Fruit fly (Drosophila melanogaster): Measurements from ENCODE around the gene CG9920.
A peak's percentile ranks its signal among the peaks of the same experiment; 100 is the strongest.

Gene CG9920

dm6 chr3R:14057132-14057855, 40.6 kb downstream of the CG9920 start:
- TF ChIP-seq Smox (GFP tag; optimal IDR thresholded peaks at IDR 0.05) (no peak), acj6 (GFP tag; optimal IDR thresholded peaks at IDR 0.05) (no peak), CG9139 (GFP tag; optimal IDR thresholded peaks at IDR 0.05) (no peak), CG11902 (GFP tag; optimal IDR thresholded peaks at IDR 0.05) (no peak), svp (GFP tag) (peak; percentile 40), CG31627 (GFP tag; optimal IDR thresholded peaks at IDR 0.05) (no peak), CG6276 (GFP tag; optimal IDR thresholded peaks at IDR 0.05) (no peak), achi (GFP tag; optimal IDR thresholded peaks at IDR 0.05) (no peak), Sox14 (GFP tag; optimal IDR thresholded peaks at IDR 0.05) (no peak), CG11762 (GFP tag; optimal IDR thresholded peaks at IDR 0.05; ENCODE audit: insufficient read depth) (no peak), fd59A (GFP tag; optimal IDR thresholded peaks at IDR 0.05) (no peak), Eip78C (GFP tag) (peak; percentile 53), dsx (GFP tag; optimal IDR thresholded peaks at IDR 0.05; ENCODE audit: poor library complexity, severe bottlenecking) (no peak), CG3032 (tag; optimal IDR thresholded peaks at IDR 0.05) (no peak), Met (GFP tag; optimal IDR thresholded peaks at IDR 0.05) (no peak), CG4318 (GFP tag; optimal IDR thresholded peaks at IDR 0.05) (no peak), fkh (GFP tag; optimal IDR thresholded peaks at IDR 0.05) (peak; percentile 10), CG8119 (GFP tag; IDR thresholded peaks at IDR 0.05) (0 out of 3 replicates have a peak, but pooled peaks have one; percentile 17)

DNA sequence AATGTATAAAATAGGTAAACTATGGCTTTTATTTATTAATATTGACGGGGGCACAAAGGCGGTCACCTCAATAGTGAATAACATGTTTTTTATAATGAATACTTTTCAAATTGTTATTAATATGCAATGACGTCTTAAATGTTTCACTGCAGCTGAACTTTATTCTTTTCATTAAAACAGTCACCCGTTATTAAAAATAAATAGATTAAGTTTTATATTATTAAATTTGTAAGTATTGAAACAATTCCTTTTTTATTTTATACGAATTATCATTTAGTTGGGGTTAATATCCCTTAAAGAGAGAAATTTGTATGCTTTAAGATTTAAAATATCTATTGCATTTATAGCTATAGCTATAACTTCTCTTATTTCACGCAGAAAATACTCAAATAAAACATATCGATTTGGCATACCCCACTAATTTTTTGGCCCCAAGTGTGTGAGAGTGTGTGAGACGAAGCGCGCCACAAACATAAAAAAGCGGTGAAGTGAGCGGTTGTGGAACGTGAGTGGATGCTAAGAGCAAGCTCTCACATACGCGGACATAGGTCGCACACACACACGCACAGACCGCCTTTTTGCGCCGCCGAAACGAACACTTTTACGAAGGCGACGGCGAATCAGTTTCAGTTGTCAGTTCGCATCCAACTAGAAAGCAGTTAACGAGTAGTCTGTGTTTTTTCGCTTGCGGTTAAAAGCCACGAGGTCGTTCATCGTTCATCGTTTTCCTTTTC, 41.4 kb downstream of the CG9920 start, which contains the start of gene foxo:
Gene foxo (plus strand): TSS at position 626 of the 734 bp plus-strand sequence.
- TF ChIP-seq Smox (GFP tag; optimal IDR thresholded peaks at IDR 0.05) (peak; percentile 62), Sox14 (GFP tag; optimal IDR thresholded peaks at IDR 0.05) (peak; percentile 54), CG9139 (GFP tag; optimal IDR thresholded peaks at IDR 0.05) (peak; percentile 32), CG6276 (GFP tag; optimal IDR thresholded peaks at IDR 0.05) (peak; percentile 83), Eip75B (GFP tag; optimal IDR thresholded peaks at IDR 0.05) (peak; percentile 47), cyc (GFP tag; optimal IDR thresholded peaks at IDR 0.05) (peak; percentile 37), CG11294 (GFP tag; IDR thresholded peaks at IDR 0.05) (no peak), Ets96B (tag; optimal IDR thresholded peaks at IDR 0.05) (peak; percentile 65), CG3032 (tag; optimal IDR thresholded peaks at IDR 0.05) (peak; percentile 64), lz (GFP tag; optimal IDR thresholded peaks at IDR 0.05) (peak; percentile 40), CG8119 (GFP tag; IDR thresholded peaks at IDR 0.05) (peak; percentile 74; the same call in 2 of the 3 replicates), Sox102F (GFP tag; optimal IDR thresholded peaks at IDR 0.05) (peak; percentile 59), OdsH (GFP tag; optimal IDR thresholded peaks at IDR 0.05) (peak; percentile 66), CG8632 (GFP tag; optimal IDR thresholded peaks at IDR 0.05) (peak; percentile 62), CG10669 (GFP tag; optimal IDR thresholded peaks at IDR 0.05) (peak; percentile 59), CG6163 (GFP tag; IDR thresholded peaks at IDR 0.05) (peak; percentile 76), Gug (GFP tag; IDR thresholded peaks at IDR 0.05) (peak; percentile 26; the same call in 1 of the 2 replicates), CG11902 (GFP tag; optimal IDR thresholded peaks at IDR 0.05) (peak; percentile 27), spab (GFP tag; optimal IDR thresholded peaks at IDR 0.05) (peak; percentile 54), fd59A (GFP tag; optimal IDR thresholded peaks at IDR 0.05) (peak; percentile 7), CG1621 (tag; optimal IDR thresholded peaks at IDR 0.05) (no peak), CG3919 (GFP tag; optimal IDR thresholded peaks at IDR 0.05) (peak; percentile 77), svp (GFP tag) (peak; percentile 84), ss (GFP tag; optimal IDR thresholded peaks at IDR 0.05) (peak; percentile 6 to 54), Eip93F (GFP tag; optimal IDR thresholded peaks at IDR 0.05) (no peak), CG16779 (tag; optimal IDR thresholded peaks at IDR 0.05) (peak; percentile 31), CG6808 (GFP tag; optimal IDR thresholded peaks at IDR 0.05) (peak; percentile 49), Met (GFP tag; optimal IDR thresholded peaks at IDR 0.05) (peak; percentile 63), topi (GFP tag; optimal IDR thresholded peaks at IDR 0.05) (peak; percentile 60), CG31627 (GFP tag; optimal IDR thresholded peaks at IDR 0.05) (peak; percentile 51), fkh (GFP tag; optimal IDR thresholded peaks at IDR 0.05) (peak; percentile 66), CG6854 (GFP tag; optimal IDR thresholded peaks at IDR 0.05) (peak; percentile 32), CG8319 (GFP tag; optimal IDR thresholded peaks at IDR 0.05) (peak; percentile 52), dac (GFP tag; optimal IDR thresholded peaks at IDR 0.05) (peak; percentile 50), Ets21C (GFP tag; optimal IDR thresholded peaks at IDR 0.05) (peak; percentile 22), CG7368 (GFP tag; optimal IDR thresholded peaks at IDR 0.05) (no peak), Lpt (GFP tag; optimal IDR thresholded peaks at IDR 0.05) (peak; percentile 36), CG11762 (GFP tag; optimal IDR thresholded peaks at IDR 0.05; ENCODE audit: insufficient read depth) (peak; percentile 43), fd85E (GFP tag; optimal IDR thresholded peaks at IDR 0.05) (no peak), Hr4 (GFP tag; optimal IDR thresholded peaks at IDR 0.05) (peak; percentile 69)

Data from whole organism, prepupa.